Worm (Caenorhabditis elegans): ENCODE data around the gene nsph-4.2.

DNA sequence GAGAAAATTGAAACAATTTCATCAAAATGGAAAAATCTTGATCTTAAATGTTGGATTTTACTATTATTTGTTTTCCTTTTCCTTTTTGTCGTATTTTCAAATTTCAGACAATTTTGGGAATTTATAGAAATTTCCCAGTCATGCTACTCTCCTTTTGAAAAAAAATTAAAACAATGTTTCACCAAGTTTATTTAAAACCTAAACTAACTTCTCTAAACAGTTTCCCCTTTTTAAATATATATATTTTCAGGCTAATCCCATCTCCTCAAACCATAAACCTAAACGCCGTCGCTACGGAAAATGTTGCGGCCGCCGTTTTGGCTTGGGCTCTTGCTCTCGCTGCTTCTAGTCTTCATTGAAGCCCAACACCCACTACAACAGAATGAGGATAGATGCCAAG is 45.6 kb upstream of the nsph-4.2 start, which contains the start of gene lam-1:
- no peak for TF ChIP-seq hlh-30 (tag; optimal IDR thresholded peaks at IDR 0.05; ENCODE audit: insufficient read depth)
- no peak for TF ChIP-seq ama-1 (optimal IDR thresholded peaks at IDR 0.05)
- TF ChIP-seq tbx-7 (tag; optimal IDR thresholded peaks at IDR 0.05) = no peak
- TF ChIP-seq hlh-8 (tag; optimal IDR thresholded peaks at IDR 0.05) = no peak
- TF ChIP-seq madf-2 (tag; optimal IDR thresholded peaks at IDR 0.05) = no peak
- TF ChIP-seq unc-42 (tag; optimal IDR thresholded peaks at IDR 0.05) = no peak

Data from whole organism, late embryonic.